Fruit fly (Drosophila melanogaster) whole organism, prepupa: Measurements from ENCODE around the gene Samuel.
A peak's percentile ranks its signal among the peaks of the same experiment; 100 is the strongest.

Source experiments
- Blimp-1 ChIP-seq: fragments of 200-800 bp; sonication (Bioruptor generic); optimal IDR thresholded peaks from 3 replicates; lab custom pipeline; 2017; ENCODE audit warnings: missing biosample characterization, missing genetic modification characterization, mild to moderate bottlenecking, moderate library complexity, missing genetic modification reagents
- CG10631 ChIP-seq: fragments of 200-800 bp; sonication (Bioruptor generic); optimal IDR thresholded peaks from 2 replicates; lab custom pipeline; 2016; ENCODE audit warnings: missing biosample characterization, missing genetic modification characterization
- CG10669 ChIP-seq: fragments of 200-800 bp; sonication (Bioruptor generic); optimal IDR thresholded peaks from 3 replicates; lab custom pipeline; 2018; ENCODE audit warnings: missing biosample characterization, mild to moderate bottlenecking, missing genetic modification characterization, moderate library complexity
- CG11294 ChIP-seq: fragments of 200-800 bp; sonication (Bioruptor generic); IDR thresholded peaks from 2 replicates; pipeline ENCODE4 v1.3.6; 2022; ENCODE audit warnings: missing biosample characterization, missing genetic modification characterization
- CG11762 ChIP-seq: fragments of 200-800 bp; sonication (Bioruptor generic); optimal IDR thresholded peaks from 3 replicates; lab custom pipeline; 2016; ENCODE audit warnings: missing biosample characterization, missing genetic modification characterization; ENCODE audit not compliant: insufficient read depth
- CG15336 ChIP-seq: fragments of 200-800 bp; sonication (Bioruptor generic); IDR thresholded peaks from 2 replicates; pipeline ENCODE4 v1.3.6; 2022; ENCODE audit warnings: missing biosample characterization, missing genetic modification characterization
- CG1621 ChIP-seq: fragments of 200-800 bp; sonication (Bioruptor generic); optimal IDR thresholded peaks from 3 replicates; lab custom pipeline; 2018; ENCODE audit warnings: missing biosample characterization, mild to moderate bottlenecking, missing genetic modification characterization
- CG3032 ChIP-seq: fragments of 200-800 bp; optimal IDR thresholded peaks from 2 replicates; lab custom pipeline; 2019; ENCODE audit warnings: missing biosample characterization, mild to moderate bottlenecking, missing genetic modification characterization, moderate library complexity
- CG31627 ChIP-seq: fragments of 200-800 bp; sonication (Bioruptor generic); optimal IDR thresholded peaks from 3 replicates; lab custom pipeline; 2016; ENCODE audit warnings: missing biosample characterization, missing genetic modification characterization
- CG32006 ChIP-seq: fragments of 200-800 bp; sonication (Bioruptor generic); optimal IDR thresholded peaks from 3 replicates; lab custom pipeline; 2017; ENCODE audit warnings: missing biosample characterization, mild to moderate bottlenecking, missing genetic modification characterization
- CG34406 ChIP-seq: fragments of 200-800 bp; sonication (Bioruptor generic); optimal IDR thresholded peaks from 3 replicates; lab custom pipeline; 2016; ENCODE audit warnings: missing biosample characterization, missing genetic modification characterization
- CG3919 ChIP-seq: fragments of 200-800 bp; sonication (Bioruptor generic); optimal IDR thresholded peaks from 3 replicates; lab custom pipeline; 2016; ENCODE audit warnings: missing biosample characterization, missing genetic modification characterization
- CG4318 ChIP-seq: fragments of 200-800 bp; sonication (Bioruptor generic); optimal IDR thresholded peaks from 3 replicates; lab custom pipeline; 2017; ENCODE audit warnings: missing biosample characterization, mild to moderate bottlenecking, missing genetic modification characterization
- CG6163 ChIP-seq: fragments of 200-800 bp; sonication (Bioruptor generic); IDR thresholded peaks from 3 replicates; pipeline ENCODE4 v1.3.6; 2022; ENCODE audit warnings: missing biosample characterization, missing genetic modification characterization
- CG6276 ChIP-seq: fragments of 200-800 bp; sonication (Bioruptor generic); optimal IDR thresholded peaks from 2 replicates; lab custom pipeline; 2017; ENCODE audit warnings: missing biosample characterization, mild to moderate bottlenecking, missing genetic modification characterization
- CG6808 ChIP-seq: fragments of 200-800 bp; sonication (Bioruptor generic); optimal IDR thresholded peaks from 3 replicates; lab custom pipeline; 2017; ENCODE audit warnings: missing biosample characterization, missing genetic modification characterization, mild to moderate bottlenecking, moderate library complexity, missing genetic modification reagents
- CG6854 ChIP-seq: fragments of 200-800 bp; sonication (Bioruptor generic); optimal IDR thresholded peaks from 2 replicates; lab custom pipeline; 2017; ENCODE audit warnings: missing biosample characterization, mild to moderate bottlenecking, missing genetic modification characterization
- CG9139 ChIP-seq: fragments of 200-800 bp; sonication (Bioruptor generic); optimal IDR thresholded peaks from 3 replicates; lab custom pipeline; 2017; ENCODE audit warnings: missing biosample characterization, mild to moderate bottlenecking, missing genetic modification characterization
- Eip78C ChIP-seq: fragments of 200-800 bp; sonication (Bioruptor generic); peaks from one replicate; lab custom pipeline; 2016; ENCODE audit warnings: missing biosample characterization, missing genetic modification characterization
- Eip93F ChIP-seq: fragments of 200-800 bp; sonication (Bioruptor generic); optimal IDR thresholded peaks from 2 replicates; lab custom pipeline; 2016; ENCODE audit warnings: missing biosample characterization, mild to moderate bottlenecking, missing genetic modification characterization
- Ets21C ChIP-seq: fragments of 200-800 bp; sonication (Bioruptor generic); optimal IDR thresholded peaks from 3 replicates; lab custom pipeline; 2016; ENCODE audit warnings: missing biosample characterization, missing genetic modification characterization
- Ets96B ChIP-seq: fragments of 200-800 bp; optimal IDR thresholded peaks from 2 replicates; lab custom pipeline; 2019; ENCODE audit warnings: missing biosample characterization, mild to moderate bottlenecking, missing genetic modification characterization, moderate library complexity
- Gug ChIP-seq: fragments of 200-800 bp; sonication (Bioruptor generic); IDR thresholded peaks from 2 replicates; pipeline ENCODE4 v1.3.6; 2022; ENCODE audit warnings: missing biosample characterization, missing genetic modification characterization
- Hr38 ChIP-seq: sonication (Bioruptor generic); optimal IDR thresholded peaks from 2 replicates; lab custom pipeline; 2016; ENCODE audit warnings: missing biosample characterization, missing genetic modification characterization
- Hr39 ChIP-seq: fragments of 200-800 bp; sonication (Bioruptor generic); optimal IDR thresholded peaks from 2 replicates; lab custom pipeline; 2016; ENCODE audit warnings: missing biosample characterization, missing genetic modification characterization
- Hr4 ChIP-seq: fragments of 200-800 bp; sonication (Bioruptor generic); optimal IDR thresholded peaks from 3 replicates; lab custom pipeline; 2016; ENCODE audit warnings: missing biosample characterization, missing genetic modification characterization
- Lpt ChIP-seq: fragments of 200-800 bp; sonication (Bioruptor generic); optimal IDR thresholded peaks from 3 replicates; lab custom pipeline; 2016; ENCODE audit warnings: missing biosample characterization, missing genetic modification characterization
- Met ChIP-seq: fragments of 200-800 bp; sonication (Bioruptor generic); optimal IDR thresholded peaks from 3 replicates; lab custom pipeline; 2016; ENCODE audit warnings: missing biosample characterization, missing genetic modification characterization
- Smox ChIP-seq: fragments of 200-800 bp; sonication (Bioruptor generic); optimal IDR thresholded peaks from 3 replicates; lab custom pipeline; 2016; ENCODE audit warnings: missing biosample characterization, missing genetic modification characterization
- Sox102F ChIP-seq: fragments of 200-800 bp; sonication (Bioruptor generic); optimal IDR thresholded peaks from 2 replicates; lab custom pipeline; 2016; ENCODE audit warnings: missing biosample characterization, mild to moderate bottlenecking, missing genetic modification characterization
- Sox14 ChIP-seq: fragments of 200-800 bp; sonication (Bioruptor generic); optimal IDR thresholded peaks from 3 replicates; lab custom pipeline; 2016; ENCODE audit warnings: missing biosample characterization, missing genetic modification characterization
- Sox15 ChIP-seq: fragments of 200-800 bp; sonication (Bioruptor generic); optimal IDR thresholded peaks from 3 replicates; lab custom pipeline; 2016; ENCODE audit warnings: missing biosample characterization, missing genetic modification characterization
- achi ChIP-seq: fragments of 200-800 bp; sonication (Bioruptor generic); optimal IDR thresholded peaks from 3 replicates; lab custom pipeline; 2016; ENCODE audit warnings: missing biosample characterization, missing genetic modification characterization
- cyc ChIP-seq: fragments of 200-800 bp; sonication (Bioruptor generic); optimal IDR thresholded peaks from 3 replicates; lab custom pipeline; 2016; ENCODE audit warnings: missing biosample characterization, missing genetic modification characterization
- dac ChIP-seq: fragments of 200-800 bp; sonication (Bioruptor generic); optimal IDR thresholded peaks from 2 replicates; lab custom pipeline; 2017; ENCODE audit warnings: missing biosample characterization, mild to moderate bottlenecking, missing genetic modification characterization
- dsx ChIP-seq: fragments of 200-800 bp; optimal IDR thresholded peaks from 3 replicates; lab custom pipeline; 2019; ENCODE audit warnings: missing biosample characterization, mild to moderate bottlenecking, missing genetic modification characterization, moderate library complexity; ENCODE audit not compliant: poor library complexity, severe bottlenecking
- esn ChIP-seq: fragments of 200-800 bp; sonication (Bioruptor generic); optimal IDR thresholded peaks from 2 replicates; lab custom pipeline; 2016; ENCODE audit warnings: missing biosample characterization, mild to moderate bottlenecking, missing genetic modification characterization, moderate library complexity
- fd59A ChIP-seq: fragments of 200-800 bp; sonication (Bioruptor generic); optimal IDR thresholded peaks from 2 replicates; lab custom pipeline; 2017; ENCODE audit warnings: missing biosample characterization, mild to moderate bottlenecking, missing genetic modification characterization, missing genetic modification reagents
- fkh ChIP-seq: fragments of 200-800 bp; sonication (Bioruptor generic); optimal IDR thresholded peaks from 3 replicates; lab custom pipeline; 2017; ENCODE audit warnings: missing biosample characterization, mild to moderate bottlenecking, missing genetic modification characterization, moderate library complexity
- lz ChIP-seq: fragments of 200-800 bp; sonication (Bioruptor generic); optimal IDR thresholded peaks from 3 replicates; lab custom pipeline; 2016; ENCODE audit warnings: missing biosample characterization, missing genetic modification characterization
- pdm3 ChIP-seq: fragments of 200-800 bp; sonication (Bioruptor generic); optimal IDR thresholded peaks from 3 replicates; lab custom pipeline; 2016; ENCODE audit warnings: missing biosample characterization, missing genetic modification characterization
- ss ChIP-seq, 2 experiments: fragments of 200-800 bp; sonication (Bioruptor generic); optimal IDR thresholded peaks; 2 replicates in 1 of 2; 3 replicates in 1 of 2; lab custom pipeline; 2017 to 2018; ENCODE audit warnings: mild to moderate bottlenecking in 2 of 2, missing biosample characterization in 2 of 2, missing genetic modification characterization in 2 of 2, moderate library complexity in 1 of 2
- svp ChIP-seq: fragments of 200-800 bp; sonication (Bioruptor generic); peaks from one replicate; lab custom pipeline; 2016; ENCODE audit warnings: missing biosample characterization, missing genetic modification characterization
- topi ChIP-seq: fragments of 200-800 bp; sonication (Bioruptor generic); optimal IDR thresholded peaks from 3 replicates; lab custom pipeline; 2016; ENCODE audit warnings: missing biosample characterization, missing genetic modification characterization

The Samuel gene

dm6 chr2L:11068441-11068840, 1.6 kb upstream of the Samuel start (continued):
- TF ChIP-seq pdm3 (GFP tag; lab: Kevin White, UChicago) = no peak
- peak; percentile 42 to 47 for TF ChIP-seq ss (GFP tag; optimal IDR thresholded peaks at IDR 0.05; lab: Kevin White, UChicago)
- TF ChIP-seq Ets96B (tag; lab: Kevin White, UChicago) = peak; percentile 58
- peak; percentile 14 for TF ChIP-seq CG9139
- peak; percentile 45 for TF ChIP-seq CG32006
- TF ChIP-seq Met (GFP tag; lab: Kevin White, UChicago) = no peak
- TF ChIP-seq Sox15 = no peak
- peak; percentile 71 for TF ChIP-seq Eip78C (GFP tag; lab: Kevin White, UChicago)
- no peak for TF ChIP-seq fkh (GFP tag; lab: Kevin White, UChicago)
- no peak for TF ChIP-seq Hr39 (GFP tag; lab: Kevin White, UChicago)
- no peak for TF ChIP-seq CG1621 (tag; lab: Kevin White, UChicago)
- TF ChIP-seq achi (GFP tag; lab: Kevin White, UChicago) = peak; percentile 15
- no peak for TF ChIP-seq Sox102F
- TF ChIP-seq CG4318 (GFP tag; lab: Kevin White, UChicago) = no peak
- TF ChIP-seq CG3032 (tag; lab: Kevin White, UChicago) = peak; percentile 64
- TF ChIP-seq Hr4 (GFP tag; lab: Kevin White, UChicago) = no peak
- TF ChIP-seq CG15336 (GFP tag; lab: Robert Waterston, UW) = peak; percentile 63
- no peak for TF ChIP-seq Lpt

dm6 chr2L:11067970-11068369, 1.2 kb upstream of the Samuel start:
- TF ChIP-seq esn (peak; percentile 20), Smox (GFP tag; lab: Kevin White, UChicago) (peak; percentile 0), CG11294 (GFP tag; lab: Robert Waterston, UW) (no peak), Eip78C (GFP tag; lab: Kevin White, UChicago) (peak; percentile 17), topi (GFP tag; lab: Kevin White, UChicago) (peak; percentile 0), Sox14 (peak; percentile 31), CG34406 (GFP tag; lab: Kevin White, UChicago) (no peak), CG32006 (no peak), lz (peak; percentile 12), CG6808 (no peak), Met (GFP tag; lab: Kevin White, UChicago) (peak; percentile 42), pdm3 (GFP tag; lab: Kevin White, UChicago) (no peak)

dm6 chr2L:11065932-11066823, 620 bp downstream of the Samuel start:
- TF ChIP-seq CG32006 (peak; percentile 60), CG3919 (GFP tag; lab: Kevin White, UChicago) (peak; percentile 56), achi (GFP tag; lab: Kevin White, UChicago) (peak; percentile 60), dac (GFP tag; lab: Kevin White, UChicago) (peak; percentile 42), Hr38 (GFP tag; lab: Kevin White, UChicago) (no peak), CG10669 (GFP tag; lab: Kevin White, UChicago) (peak; percentile 54), Gug (GFP tag; lab: Robert Waterston, UW) (peak; percentile 31; the same call in 1 of the 2 replicates), CG9139 (no peak), CG6808 (no peak), CG31627 (peak; percentile 81), CG4318 (GFP tag; lab: Kevin White, UChicago) (no peak), Eip93F (GFP tag; lab: Kevin White, UChicago) (no peak), CG6854 (no peak), Sox15 (peak; percentile 60), CG6276 (GFP tag; lab: Kevin White, UChicago) (peak; percentile 24), dsx (GFP tag; lab: Kevin White, UChicago) (no peak), Eip78C (GFP tag; lab: Kevin White, UChicago) (peak; percentile 88), Met (GFP tag; lab: Kevin White, UChicago) (peak; percentile 76), CG11294 (GFP tag; lab: Robert Waterston, UW) (no peak), CG6163 (GFP tag; lab: Robert Waterston, UW) (0 out of 3 replicates have a peak, but pooled peaks have one; percentile 31), Sox14 (peak; percentile 79), CG3032 (tag; lab: Kevin White, UChicago) (peak; percentile 33), cyc (peak; percentile 66), svp (GFP tag; lab: Kevin White, UChicago) (peak; percentile 75), CG11762 (GFP tag; lab: Kevin White, UChicago) (peak; percentile 44), Ets21C (peak; percentile 75), CG1621 (tag; lab: Kevin White, UChicago) (no peak), CG34406 (GFP tag; lab: Kevin White, UChicago) (peak; percentile 60), CG10631 (no peak), Blimp-1 (no peak), fd59A (GFP tag; lab: Kevin White, UChicago) (peak; percentile 12)
